Fruit fly (Drosophila melanogaster) whole organism, wandering third instar larva: ENCODE data around the gene CG31345.

Experiments used
- Abd-B ChIP-seq: fragments of >200 bp; optimal IDR thresholded peaks from 2 replicates; lab custom pipeline; 2017; ENCODE audit warnings: missing biosample characterization, missing genetic modification characterization
- Hr78 ChIP-seq: fragments of >200 bp; optimal IDR thresholded peaks from 2 replicates; lab custom pipeline; 2017; ENCODE audit warnings: missing biosample characterization, missing genetic modification characterization
- OdsH ChIP-seq: fragments of 200-800 bp; sonication (Bioruptor generic); optimal IDR thresholded peaks from 2 replicates; lab custom pipeline; 2016; ENCODE audit warnings: missing biosample characterization, mild to moderate bottlenecking, missing genetic modification characterization
- br ChIP-seq: fragments of 200-800 bp; sonication (Bioruptor generic); optimal IDR thresholded peaks from 2 replicates; lab custom pipeline; 2016; ENCODE audit warnings: missing biosample characterization, missing genetic modification characterization
- brk ChIP-seq: fragments of 200-800 bp; sonication (Bioruptor generic); optimal IDR thresholded peaks from 2 replicates; lab custom pipeline; 2016; ENCODE audit warnings: missing biosample characterization, mild to moderate bottlenecking, missing genetic modification characterization
- ey ChIP-seq: fragments of 200-800 bp; sonication (Bioruptor generic); optimal IDR thresholded peaks from 2 replicates; lab custom pipeline; 2016; ENCODE audit warnings: missing biosample characterization, missing genetic modification characterization
- h ChIP-seq: fragments of 200-800 bp; sonication (Bioruptor generic); optimal IDR thresholded peaks from 3 replicates; lab custom pipeline; 2016; ENCODE audit warnings: missing biosample characterization, mild to moderate bottlenecking, missing genetic modification characterization
- pan ChIP-seq: fragments of >200 bp; optimal IDR thresholded peaks from 2 replicates; lab custom pipeline; 2017
- psq ChIP-seq: fragments of 200-800 bp; sonication (Bioruptor generic); optimal IDR thresholded peaks from 3 replicates; lab custom pipeline; 2017; ENCODE audit warnings: missing biosample characterization, mild to moderate bottlenecking, missing genetic modification characterization, moderate library complexity
- sage ChIP-seq: fragments of 200-800 bp; sonication (Bioruptor generic); optimal IDR thresholded peaks from 2 replicates; lab custom pipeline; 2016; ENCODE audit warnings: missing biosample characterization, mild to moderate bottlenecking, missing genetic modification characterization
- woc ChIP-seq: sonication (Bioruptor generic); optimal IDR thresholded peaks from 2 replicates; lab custom pipeline; 2016; ENCODE audit warnings: missing biosample characterization, mild to moderate bottlenecking, missing genetic modification characterization

- TF ChIP-seq brk (GFP tag; lab: Kevin White, UChicago) (no peak), h (GFP tag; lab: Kevin White, UChicago) (no peak), pan (lab: Kevin White, UChicago) (no peak), psq (no peak), br (no peak), woc (GFP tag; lab: Kevin White, UChicago) (no peak), OdsH (GFP tag; lab: Kevin White, UChicago) (no peak), ey (no peak), Abd-B (GFP tag; lab: Kevin White, UChicago) (no peak), Hr78 (GFP tag; lab: Kevin White, UChicago) (no peak), sage (no peak)
These were observed 31.5 kb upstream of the CG31345 start, which contains the start of gene beat-Va for dm6 chr3R:12848313-12848712.
